Worm (Caenorhabditis elegans) whole organism, young adult: ENCODE data around the gene K08B12.3.

ENCODE experiments used
- B0035.1 ChIP-seq: sonication (generic microtip); optimal IDR thresholded peaks from 2 replicates; lab custom pipeline; 2016; ENCODE audit warnings: missing genetic modification characterization, mild to moderate bottlenecking, missing compliant biosample characterization, missing genotype, missing genetic modification reagents
- B0336.3 ChIP-seq: fragments of 200-800 bp; sonication (Bioruptor generic); IDR thresholded peaks from 2 replicates; pipeline ENCODE4 v1.3.6; 2022; ENCODE audit warnings: missing genetic modification characterization, missing compliant biosample characterization
- C06A6.2 ChIP-seq: fragments of 200-800 bp; sonication (Bioruptor generic); conservative IDR thresholded peaks from 2 replicates; pipeline ENCODE4 v1.3.6; 2022; ENCODE audit warnings: missing genetic modification characterization, missing compliant biosample characterization
- C17E4.6 ChIP-seq: fragments of 200-800 bp; sonication (Bioruptor generic); IDR thresholded peaks from 2 replicates; pipeline ENCODE4 v1.3.6; 2022; ENCODE audit warnings: missing genetic modification reagents, missing genetic modification characterization, missing compliant biosample characterization
- F23B12.7 ChIP-seq: sonication (generic microtip); optimal IDR thresholded peaks from 2 replicates; lab custom pipeline; 2017; ENCODE audit warnings: missing genetic modification characterization, mild to moderate bottlenecking, missing compliant biosample characterization, antibody characterized with exemption, moderate library complexity; ENCODE audit not compliant: insufficient read depth
- F37B4.10 ChIP-seq: fragments of 200-800 bp; sonication (Bioruptor generic); IDR thresholded peaks from 2 replicates; pipeline ENCODE4 v1.3.6; 2022; ENCODE audit warnings: missing genetic modification characterization, missing compliant biosample characterization
- F49E8.2 ChIP-seq: sonication (generic microtip); optimal IDR thresholded peaks from 3 replicates; lab custom pipeline; 2017; ENCODE audit warnings: missing genetic modification characterization, mild to moderate bottlenecking, missing compliant biosample characterization, antibody characterized with exemption, moderate library complexity; ENCODE audit not compliant: insufficient read depth
- F57C9.4 ChIP-seq: sonication (generic microtip); optimal IDR thresholded peaks from 2 replicates; lab custom pipeline; 2017; ENCODE audit warnings: mild to moderate bottlenecking, missing genetic modification characterization, missing compliant biosample characterization
- K11D2.4 ChIP-seq: fragments of 200-800 bp; sonication (Bioruptor generic); IDR thresholded peaks from 2 replicates; pipeline ENCODE4 v1.3.6; 2022; ENCODE audit warnings: missing genetic modification reagents, missing genetic modification characterization, missing compliant biosample characterization
- Y53F4B.3 ChIP-seq: fragments of 200-800 bp; sonication (Bioruptor generic); IDR thresholded peaks from 2 replicates; pipeline ENCODE4 v1.3.6; 2022; ENCODE audit warnings: missing genetic modification reagents, missing genetic modification characterization, missing compliant biosample characterization
- Y53G8AR.9 ChIP-seq: fragments of 200-800 bp; sonication (Bioruptor generic); conservative IDR thresholded peaks from 2 replicates; pipeline ENCODE4 v1.3.6; 2022; ENCODE audit warnings: missing genetic modification reagents, missing genetic modification characterization, missing compliant biosample characterization
- Y56A3A.18 ChIP-seq: fragments of 200-800 bp; sonication (Bioruptor generic); IDR thresholded peaks from 2 replicates; pipeline ENCODE4 v1.3.6; 2022; ENCODE audit warnings: missing genetic modification reagents, missing genetic modification characterization, missing compliant biosample characterization
- ZK185.1 ChIP-seq: sonication (generic microtip); optimal IDR thresholded peaks from 2 replicates; lab custom pipeline; 2016; ENCODE audit warnings: mild to moderate bottlenecking, missing genetic modification characterization, missing compliant biosample characterization; ENCODE audit not compliant: poor library complexity, severe bottlenecking
- ama-1 ChIP-seq, 3 experiments: fragments of 150-350 bp in 1 of 3; sonication (generic microtip) in 2 of 3; optimal IDR thresholded peaks; 2 replicates each; lab custom pipeline; 2014 to 2018; ENCODE audit warnings: missing biosample characterization in 2 of 3, missing genetic modification characterization in 2 of 3, missing genetic modification reagents in 2 of 3
- ccch-3 ChIP-seq: fragments of 200-800 bp; sonication (Bioruptor generic); optimal IDR thresholded peaks from 2 replicates; lab custom pipeline; 2018; ENCODE audit warnings: mild to moderate bottlenecking, missing genetic modification characterization, missing compliant biosample characterization
- cebp-2 ChIP-seq: fragments of 200-800 bp; sonication (Bioruptor generic); IDR thresholded peaks from 2 replicates; pipeline ENCODE4 v1.3.6; 2022; ENCODE audit warnings: missing genetic modification characterization, missing compliant biosample characterization
- ceh-91 ChIP-seq: fragments of 200-800 bp; sonication (Bioruptor generic); IDR thresholded peaks from 2 replicates; pipeline ENCODE4 v1.3.6; 2022; ENCODE audit warnings: missing genetic modification reagents, missing genetic modification characterization, missing compliant biosample characterization
- efl-1 ChIP-seq: fragments of 150-350 bp; optimal IDR thresholded peaks from 2 replicates; lab custom pipeline; 2014; ENCODE audit warnings: missing biosample characterization, missing genetic modification reagents, missing genetic modification characterization
- egl-18 ChIP-seq: fragments of 200-800 bp; sonication (Bioruptor generic); IDR thresholded peaks from 2 replicates; pipeline ENCODE4 v1.3.6; 2022; ENCODE audit warnings: missing genetic modification reagents, missing genetic modification characterization, missing compliant biosample characterization
- gei-17 ChIP-seq: fragments of 200-800 bp; sonication (Bioruptor generic); optimal IDR thresholded peaks from 2 replicates; lab custom pipeline; 2018; ENCODE audit warnings: mild to moderate bottlenecking, missing genetic modification characterization, missing compliant biosample characterization
- hlh-12 ChIP-seq: sonication (generic microtip); optimal IDR thresholded peaks from 2 replicates; lab custom pipeline; 2016; ENCODE audit warnings: missing genetic modification characterization, missing compliant biosample characterization
- hmg-20 ChIP-seq: fragments of 200-800 bp; sonication (Bioruptor generic); IDR thresholded peaks from 2 replicates; pipeline ENCODE4 v1.3.6; 2022; ENCODE audit warnings: missing genetic modification reagents, missing genetic modification characterization, missing compliant biosample characterization
- hsf-1 ChIP-seq: fragments of 200-800 bp; sonication (Bioruptor generic); IDR thresholded peaks from 2 replicates; pipeline ENCODE4 v1.3.6; 2022; ENCODE audit warnings: missing genetic modification reagents, missing genetic modification characterization, missing compliant biosample characterization
- let-526 ChIP-seq: fragments of 200-800 bp; sonication (Bioruptor generic); IDR thresholded peaks from 2 replicates; pipeline ENCODE4 v1.3.6; 2022; ENCODE audit warnings: missing genetic modification reagents, missing genetic modification characterization, missing compliant biosample characterization
- lin-26 ChIP-seq: fragments of 200-800 bp; sonication (Bioruptor generic); IDR thresholded peaks from 2 replicates; pipeline ENCODE4 v1.3.6; 2022; ENCODE audit warnings: missing genetic modification reagents, missing genetic modification characterization, missing compliant biosample characterization
- lin-35 ChIP-seq, 3 experiments: fragments of 150-350 bp in 2 of 3; sonication (generic microtip) in 1 of 3; optimal IDR thresholded peaks; 2 replicates each; lab custom pipeline; 2014 to 2018; ENCODE audit warnings: missing biosample characterization in 3 of 3, missing genetic modification characterization in 3 of 3, missing genetic modification reagents in 3 of 3
- lir-1 ChIP-seq: fragments of 200-800 bp; sonication (Bioruptor generic); conservative IDR thresholded peaks from 2 replicates; pipeline ENCODE4 v1.3.6; 2022; ENCODE audit warnings: missing genetic modification reagents, missing genetic modification characterization, missing compliant biosample characterization
- madf-8 ChIP-seq: fragments of 200-800 bp; sonication (Bioruptor generic); conservative IDR thresholded peaks from 2 replicates; pipeline ENCODE4 v1.3.6; 2022; ENCODE audit warnings: missing genetic modification reagents, missing genetic modification characterization, missing compliant biosample characterization
- nfyb-1 ChIP-seq: fragments of 200-800 bp; sonication (Bioruptor generic); IDR thresholded peaks from 2 replicates; pipeline ENCODE4 v1.3.6; 2022; ENCODE audit warnings: missing genetic modification reagents, missing genetic modification characterization, missing compliant biosample characterization
- nhr-80 ChIP-seq: sonication (generic microtip); optimal IDR thresholded peaks from 2 replicates; lab custom pipeline; 2016; ENCODE audit warnings: missing genetic modification characterization, missing compliant biosample characterization
- nhr-90 ChIP-seq: sonication (generic microtip); optimal IDR thresholded peaks from 2 replicates; lab custom pipeline; 2016; ENCODE audit warnings: missing genotype, mild to moderate bottlenecking, missing genetic modification characterization, missing compliant biosample characterization
- pbrm-1 ChIP-seq: fragments of 200-800 bp; sonication (Bioruptor generic); IDR thresholded peaks from 2 replicates; pipeline ENCODE4 v1.3.6; 2022; ENCODE audit warnings: missing genetic modification reagents, missing genetic modification characterization, missing compliant biosample characterization
- pha-4 ChIP-seq: fragments of 150-350 bp; sonication (generic microtip); optimal IDR thresholded peaks from 2 replicates; lab custom pipeline; 2014; ENCODE audit warnings: missing biosample characterization, missing genetic modification reagents, missing genetic modification characterization
- rcor-1 ChIP-seq: fragments of 200-800 bp; sonication (Bioruptor generic); IDR thresholded peaks from 2 replicates; pipeline ENCODE4 v1.3.6; 2022; ENCODE audit warnings: missing genetic modification reagents, missing genetic modification characterization, missing compliant biosample characterization
- rec-8 ChIP-seq, 2 experiments: sonication (generic microtip); optimal IDR thresholded peaks; 2 replicates each; lab custom pipeline; 2016; ENCODE audit warnings: mild to moderate bottlenecking in 2 of 2, missing genetic modification characterization in 2 of 2, missing genetic modification reagents in 2 of 2, missing genotype in 2 of 2, missing biosample characterization in 1 of 2, missing compliant biosample characterization in 1 of 2, moderate library complexity in 1 of 2
- sea-2 ChIP-seq: fragments of 200-800 bp; sonication (Bioruptor generic); IDR thresholded peaks from 2 replicates; pipeline ENCODE4 v1.3.6; 2022; ENCODE audit warnings: missing genetic modification characterization, missing compliant biosample characterization
- snpc-1.1 ChIP-seq: sonication (generic microtip); optimal IDR thresholded peaks from 2 replicates; lab custom pipeline; 2017; ENCODE audit warnings: missing genetic modification characterization, mild to moderate bottlenecking, missing compliant biosample characterization, antibody characterized with exemption, moderate library complexity, missing genotype, missing genetic modification reagents; ENCODE audit not compliant: insufficient read depth
- snpc-1.3 ChIP-seq: sonication (generic microtip); optimal IDR thresholded peaks from 2 replicates; lab custom pipeline; 2017; ENCODE audit warnings: missing genetic modification characterization, mild to moderate bottlenecking, missing compliant biosample characterization, antibody characterized with exemption, moderate library complexity, missing genotype, missing genetic modification reagents; ENCODE audit not compliant: insufficient read depth
- snpc-4 ChIP-seq, 5 experiments: fragments of 150-350 bp in 1 of 5; sonication (generic microtip) in 4 of 5; optimal IDR thresholded peaks; 2 replicates each; lab custom pipeline; 2014 to 2018; ENCODE audit warnings: missing genetic modification characterization in 5 of 5, missing biosample characterization in 3 of 5, antibody characterized with exemption in 2 of 5, mild to moderate bottlenecking in 2 of 5, missing compliant biosample characterization in 2 of 5, missing genotype in 2 of 5, moderate library complexity in 2 of 5, missing genetic modification reagents in 1 of 5
- sptf-2 ChIP-seq: fragments of 200-800 bp; sonication (Bioruptor generic); optimal IDR thresholded peaks from 2 replicates; lab custom pipeline; 2018; ENCODE audit warnings: mild to moderate bottlenecking, missing genetic modification characterization, missing compliant biosample characterization
- tbp1 ChIP-seq: fragments of 200-800 bp; sonication (Bioruptor generic); optimal IDR thresholded peaks from 2 replicates; lab custom pipeline; 2018; ENCODE audit warnings: mild to moderate bottlenecking, missing genetic modification characterization, missing compliant biosample characterization
- unc-130 ChIP-seq: sonication (generic microtip); optimal IDR thresholded peaks from 2 replicates; lab custom pipeline; 2016; ENCODE audit warnings: missing genetic modification reagents, missing genetic modification characterization, missing compliant biosample characterization
- unc-62 ChIP-seq: fragments of 150-350 bp; optimal IDR thresholded peaks from 2 replicates; lab custom pipeline; 2014; ENCODE audit warnings: missing biosample characterization, missing genetic modification reagents, missing genetic modification characterization
- ztf-18 ChIP-seq: sonication (generic microtip); optimal IDR thresholded peaks from 2 replicates; lab custom pipeline; 2016; ENCODE audit warnings: missing genotype, mild to moderate bottlenecking, missing genetic modification characterization, missing compliant biosample characterization
- ztf-22 ChIP-seq: fragments of 200-800 bp; sonication (Bioruptor generic); optimal IDR thresholded peaks from 2 replicates; lab custom pipeline; 2018; ENCODE audit warnings: mild to moderate bottlenecking, missing genetic modification characterization, moderate library complexity, missing compliant biosample characterization
- ztf-26 ChIP-seq: sonication (generic microtip); optimal IDR thresholded peaks from 2 replicates; lab custom pipeline; 2017; ENCODE audit warnings: missing genetic modification characterization, missing compliant biosample characterization

Gene K08B12.3

ce11 chrV:6224494-6224959, 10.4 kb upstream of the K08B12.3 start (continued):
- TF ChIP-seq B0035.1 (peak; percentile 60), lin-26 (GFP tag; lab: Robert Waterston, UW) (peak; percentile 70), lir-1 (GFP tag; lab: Robert Waterston, UW) (peak; percentile 72), ztf-22 (GFP tag; lab: Kevin White, UChicago) (peak; percentile 57), sptf-2 (GFP tag; lab: Kevin White, UChicago) (no peak), ceh-91 (GFP tag; lab: Robert Waterston, UW) (no peak), Y56A3A.18 (GFP tag; lab: Robert Waterston, UW) (peak; percentile 57), tbp1 (GFP tag; lab: Kevin White, UChicago) (peak; percentile 61), pbrm-1 (peak; percentile 75), madf-8 (GFP tag; lab: Robert Waterston, UW) (no peak), F49E8.2 (tag; lab: Kevin White, UChicago) (no peak), efl-1 (GFP tag; lab: Kevin White, UChicago) (no peak), ama-1 (optimal IDR thresholded peaks at IDR 0.05; lab: Kevin White, UChicago) (peak; percentile 58), ama-1 (GFP tag; optimal IDR thresholded peaks at IDR 0.05; lab: Kevin White, UChicago) (peak; percentile 70 to 81), ZK185.1 (tag; lab: Kevin White, UChicago) (peak; percentile 80), rec-8 (tag; optimal IDR thresholded peaks at IDR 0.05; lab: Kevin White, UChicago) (no peak), unc-130 (GFP tag; lab: Kevin White, UChicago) (no peak), B0336.3 (GFP tag; lab: Robert Waterston, UW) (peak; percentile 94), gei-17 (GFP tag; lab: Kevin White, UChicago) (peak; percentile 79), cebp-2 (GFP tag; lab: Robert Waterston, UW) (peak; percentile 88; the same call in 1 of the 2 replicates), hsf-1 (GFP tag; lab: Robert Waterston, UW) (no peak), let-526 (peak; percentile 86; the same call in 1 of the 2 replicates), K11D2.4 (GFP tag; lab: Robert Waterston, UW) (peak; percentile 92), ztf-26 (peak; percentile 72), F37B4.10 (peak; percentile 84; the same call in 1 of the 2 replicates), hmg-20 (peak; percentile 58; the same call in 1 of the 2 replicates), pha-4 (tag; lab: Kevin White, UChicago) (peak; percentile 97), ccch-3 (GFP tag; lab: Kevin White, UChicago) (no peak), nhr-90 (tag; lab: Kevin White, UChicago) (peak; percentile 83), sea-2 (peak; percentile 81; the same call in 1 of the 2 replicates), unc-62 (peak; percentile 89), nfyb-1 (GFP tag; lab: Robert Waterston, UW) (peak; percentile 93), snpc-4 (GFP tag; optimal IDR thresholded peaks at IDR 0.05; lab: Kevin White, UChicago) (peak; percentile 9), snpc-4 (tag; optimal IDR thresholded peaks at IDR 0.05; lab: Kevin White, UChicago) (peak in 3 of 4 experiments; percentile 68 to 79 (median 74)), snpc-1.3 (tag; lab: Kevin White, UChicago) (no peak), C17E4.6 (peak; percentile 65), rcor-1 (GFP tag; lab: Robert Waterston, UW) (peak; percentile 74), nhr-80 (tag; lab: Kevin White, UChicago) (peak; percentile 93), Y53F4B.3 (GFP tag; lab: Robert Waterston, UW) (no peak), F57C9.4 (tag; lab: Kevin White, UChicago) (peak; percentile 46), ztf-18 (tag; lab: Kevin White, UChicago) (peak; percentile 70), lin-35 (GFP tag; optimal IDR thresholded peaks at IDR 0.05; lab: Kevin White, UChicago) (peak in 1 of 3 experiments; percentile 88), Y53G8AR.9 (GFP tag; lab: Robert Waterston, UW) (peak; percentile 80), egl-18 (GFP tag; lab: Robert Waterston, UW) (peak; percentile 69; the same call in 1 of the 2 replicates), F23B12.7 (peak; percentile 31), C06A6.2 (peak; percentile 89), hlh-12 (no peak), snpc-1.1 (tag; lab: Kevin White, UChicago) (no peak)
